Worm (Caenorhabditis elegans) whole organism, L3 larva: ENCODE results near the gene nhx-1.
A peak's percentile ranks its signal among the peaks of the same experiment; 100 is the strongest.
"Not testable (repeated sequence)": the region's sequence is repeated elsewhere in the genome, so short reads cannot be mapped to it uniquely, and the experiment has no call there.

ENCODE experiments used
- ZK546.5 ChIP-seq: sonication (generic microtip); optimal IDR thresholded peaks from 2 replicates; lab custom pipeline; 2017; ENCODE audit warnings: missing biosample characterization, missing genetic modification characterization
- aly-2 ChIP-seq: fragments of 150-350 bp; optimal IDR thresholded peaks from 2 replicates; lab custom pipeline; 2014; ENCODE audit warnings: missing biosample characterization, missing genetic modification characterization
- ama-1 ChIP-seq: fragments of 150-350 bp; optimal IDR thresholded peaks from 2 replicates; lab custom pipeline; 2018
- ceh-16 ChIP-seq: sonication (generic microtip); optimal IDR thresholded peaks from 2 replicates; lab custom pipeline; 2017; ENCODE audit warnings: missing biosample characterization, missing genetic modification characterization
- ceh-82 ChIP-seq: fragments of 150-350 bp; optimal IDR thresholded peaks from 2 replicates; lab custom pipeline; 2014; ENCODE audit warnings: missing biosample characterization, missing genetic modification characterization
- ceh-9 ChIP-seq: sonication (generic microtip); optimal IDR thresholded peaks from 2 replicates; lab custom pipeline; 2018; ENCODE audit warnings: missing biosample characterization, missing genetic modification characterization
- daf-12 ChIP-seq: fragments of 150-350 bp; optimal IDR thresholded peaks from 2 replicates; lab custom pipeline; 2014; ENCODE audit warnings: missing biosample characterization, missing genetic modification reagents, missing genetic modification characterization
- egl-27 ChIP-seq: sonication (generic microtip); optimal IDR thresholded peaks from 4 replicates; lab custom pipeline; 2017; ENCODE audit warnings: missing biosample characterization, missing genetic modification reagents, missing genetic modification characterization
- egl-5 ChIP-seq: fragments of 150-350 bp; optimal IDR thresholded peaks from 2 replicates; lab custom pipeline; 2017; ENCODE audit warnings: missing biosample characterization, missing genetic modification reagents, missing genetic modification characterization, inconsistent platforms
- elt-1 ChIP-seq: fragments of 150-350 bp; optimal IDR thresholded peaks from 2 replicates; lab custom pipeline; 2014; ENCODE audit warnings: missing biosample characterization, missing genetic modification characterization
- elt-2 ChIP-seq: sonication (generic microtip); optimal IDR thresholded peaks from 2 replicates; lab custom pipeline; 2016; ENCODE audit warnings: missing genetic modification reagents, mild to moderate bottlenecking, missing genetic modification characterization, missing compliant biosample characterization
- elt-3 ChIP-seq, 3 experiments: fragments of 150-350 bp in 1 of 3; sonication (generic microtip) in 2 of 3; optimal IDR thresholded peaks; 2 replicates in 2 of 3; 4 replicates in 1 of 3; lab custom pipeline; 2014 to 2017; ENCODE audit warnings: missing biosample characterization in 3 of 3, missing genetic modification characterization in 3 of 3
- eor-1 ChIP-seq, 2 experiments: fragments of 150-350 bp; optimal IDR thresholded peaks; 2 replicates each; lab custom pipeline; 2014 to 2018; ENCODE audit warnings: missing biosample characterization in 2 of 2, missing genetic modification characterization in 2 of 2
- fkh-2 ChIP-seq: fragments of 150-350 bp; optimal IDR thresholded peaks from 2 replicates; lab custom pipeline; 2014; ENCODE audit warnings: missing biosample characterization, missing genetic modification reagents, missing genetic modification characterization
- fos-1 ChIP-seq: fragments of 150-350 bp; optimal IDR thresholded peaks from 2 replicates; lab custom pipeline; 2014; ENCODE audit warnings: missing biosample characterization, missing genetic modification characterization
- jun-1 ChIP-seq: fragments of 150-350 bp; optimal IDR thresholded peaks from 2 replicates; lab custom pipeline; 2014; ENCODE audit warnings: missing biosample characterization, missing genetic modification reagents, missing genetic modification characterization
- lin-15B ChIP-seq: fragments of 150-350 bp; optimal IDR thresholded peaks from 2 replicates; lab custom pipeline; 2014; ENCODE audit warnings: missing biosample characterization, missing genetic modification characterization
- lsy-12 ChIP-seq: sonication (generic microtip); optimal IDR thresholded peaks from 2 replicates; lab custom pipeline; 2016; ENCODE audit warnings: mild to moderate bottlenecking, missing genetic modification characterization, missing compliant biosample characterization
- mdl-1 ChIP-seq: fragments of 150-350 bp; optimal IDR thresholded peaks from 2 replicates; lab custom pipeline; 2014; ENCODE audit warnings: missing biosample characterization, missing genetic modification characterization
- mml-1 ChIP-seq: fragments of 150-350 bp; sonication (generic microtip); optimal IDR thresholded peaks from 3 replicates; lab custom pipeline; 2014; ENCODE audit warnings: missing biosample characterization, missing genetic modification characterization
- nfya-1 ChIP-seq: sonication (generic microtip); optimal IDR thresholded peaks from 2 replicates; lab custom pipeline; 2017; ENCODE audit warnings: missing genetic modification characterization, mild to moderate bottlenecking, missing compliant biosample characterization, antibody characterized with exemption, moderate library complexity; ENCODE audit not compliant: insufficient read depth
- nhr-11 ChIP-seq: fragments of 150-350 bp; optimal IDR thresholded peaks from 2 replicates; lab custom pipeline; 2014; ENCODE audit warnings: missing biosample characterization, missing genetic modification characterization
- nhr-12 ChIP-seq: fragments of 150-350 bp; optimal IDR thresholded peaks from 2 replicates; lab custom pipeline; 2014; ENCODE audit warnings: missing biosample characterization, missing genetic modification characterization
- nhr-23 ChIP-seq: fragments of 150-350 bp; optimal IDR thresholded peaks from 2 replicates; lab custom pipeline; 2014; ENCODE audit warnings: missing biosample characterization, missing genetic modification reagents, missing genetic modification characterization
- nhr-237 ChIP-seq: fragments of 150-350 bp; optimal IDR thresholded peaks from 2 replicates; lab custom pipeline; 2014; ENCODE audit warnings: missing biosample characterization, missing genetic modification characterization
- nhr-25 ChIP-seq: sonication (generic microtip); optimal IDR thresholded peaks from 2 replicates; lab custom pipeline; 2017; ENCODE audit warnings: missing biosample characterization, missing genetic modification characterization
- nhr-43 ChIP-seq: sonication (generic microtip); optimal IDR thresholded peaks from 2 replicates; lab custom pipeline; 2016; ENCODE audit warnings: mild to moderate bottlenecking, missing genetic modification characterization, missing compliant biosample characterization; ENCODE audit not compliant: poor library complexity, severe bottlenecking
- nhr-67 ChIP-seq: fragments of 150-350 bp; optimal IDR thresholded peaks from 2 replicates; lab custom pipeline; 2014; ENCODE audit warnings: missing biosample characterization, missing genetic modification characterization
- nhr-77 ChIP-seq: fragments of 150-350 bp; optimal IDR thresholded peaks from 2 replicates; lab custom pipeline; 2014; ENCODE audit warnings: missing biosample characterization, missing genetic modification characterization
- pha-4 ChIP-seq: fragments of 150-350 bp; optimal IDR thresholded peaks from 2 replicates; lab custom pipeline; 2014; ENCODE audit warnings: missing biosample characterization, missing genetic modification reagents, missing genetic modification characterization
- pqm-1 ChIP-seq: fragments of 150-350 bp; optimal IDR thresholded peaks from 2 replicates; lab custom pipeline; 2017; ENCODE audit warnings: missing biosample characterization, missing genetic modification characterization, inconsistent platforms
- sea-2 ChIP-seq: fragments of 150-350 bp; sonication (generic microtip); optimal IDR thresholded peaks from 4 replicates; lab custom pipeline; 2014; ENCODE audit warnings: missing biosample characterization, missing genetic modification reagents, missing genetic modification characterization
- skn-1 ChIP-seq: fragments of 150-350 bp; optimal IDR thresholded peaks from 2 replicates; lab custom pipeline; 2014; ENCODE audit warnings: missing biosample characterization, missing genetic modification characterization
- ztf-11 ChIP-seq: fragments of 150-350 bp; optimal IDR thresholded peaks from 2 replicates; lab custom pipeline; 2014; ENCODE audit warnings: missing biosample characterization, missing genetic modification characterization

The nhx-1 gene

ce11 chrX:16056404-16056803 is 39.5 kb downstream of the nhx-1 start (continued):
- TF ChIP-seq elt-1 (tag; lab: Kevin White, UChicago) (peak; percentile 14), nhr-23 (peak; percentile 98), nfya-1 (tag; lab: Kevin White, UChicago) (peak; percentile 95), daf-12 (tag; lab: Kevin White, UChicago) (peak; percentile 90), egl-27 (tag; lab: Kevin White, UChicago) (peak; percentile 94), jun-1 (tag; lab: Kevin White, UChicago) (peak; percentile 100), ceh-82 (tag; lab: Kevin White, UChicago) (peak; percentile 98), ztf-11 (tag; lab: Kevin White, UChicago) (peak; percentile 50), nhr-77 (tag; lab: Kevin White, UChicago) (peak; percentile 97), nhr-11 (tag; lab: Kevin White, UChicago) (peak; percentile 95), elt-2 (peak; percentile 79), lsy-12 (tag; lab: Kevin White, UChicago) (peak; percentile 92), mml-1 (tag; lab: Kevin White, UChicago) (no peak), aly-2 (peak; percentile 92), fos-1 (tag; lab: Kevin White, UChicago) (peak; percentile 91), sea-2 (GFP tag; lab: Kevin White, UChicago) (no peak), ceh-9 (tag; lab: Kevin White, UChicago) (no peak), ZK546.5 (tag; lab: Kevin White, UChicago) (peak; percentile 63), ama-1 (lab: Kevin White, UChicago) (peak; percentile 2), nhr-237 (tag; lab: Kevin White, UChicago) (peak; percentile 85), nhr-67 (tag; lab: Kevin White, UChicago) (peak; percentile 74), elt-3 (tag; optimal IDR thresholded peaks at IDR 0.05; lab: Kevin White, UChicago) (peak in 2 of 3 experiments; percentile 54 to 97), nhr-43 (tag; lab: Kevin White, UChicago) (peak; percentile 99), ceh-16 (tag; lab: Kevin White, UChicago) (peak; percentile 75)

- TF ChIP-seq aly-2 (no peak), nhr-25 (tag; lab: Kevin White, UChicago) (no peak), nhr-23 (no peak), egl-5 (tag; lab: Kevin White, UChicago) (no peak), skn-1 (tag; lab: Kevin White, UChicago) (no peak), nhr-77 (tag; lab: Kevin White, UChicago) (no peak), lsy-12 (tag; lab: Kevin White, UChicago) (no peak), pqm-1 (tag; lab: Kevin White, UChicago) (no peak), daf-12 (tag; lab: Kevin White, UChicago) (no peak), elt-1 (tag; lab: Kevin White, UChicago) (no peak), ztf-11 (tag; lab: Kevin White, UChicago) (no peak)
- TF ChIP-seq, all 47 proteins: peak for 0
These were observed 41.9 kb downstream of the nhx-1 start, which contains the start of gene T27A8.2 for ce11 chrX:16058845-16059244. T27A8.2 (minus strand) TSS chrX:16058945.

ce11 chrX:16062385-16062784 is 45.5 kb downstream of the nhx-1 start, which contains the start of gene T27A8.3:
T27A8.3 (plus strand) TSS chrX:16062685.
- not testable (repeated sequence) for TF ChIP-seq lsy-12, skn-1, egl-5 (tag; lab: Kevin White, UChicago)

ce11 chrX:16067984-16068383 is 51.1 kb downstream of the nhx-1 start:
- no peak for TF ChIP-seq eor-1 (tag; optimal IDR thresholded peaks at IDR 0.05; lab: Kevin White, UChicago)
- no peak for TF ChIP-seq nhr-23
- TF ChIP-seq ceh-9 (tag; lab: Kevin White, UChicago), result no peak
- TF ChIP-seq egl-27 (tag; lab: Kevin White, UChicago), result no peak
- no peak for TF ChIP-seq lsy-12 (tag; lab: Kevin White, UChicago)
- TF ChIP-seq skn-1 (tag; lab: Kevin White, UChicago), result no peak
- no peak for TF ChIP-seq nhr-11 (tag; lab: Kevin White, UChicago)
- no peak for TF ChIP-seq elt-1 (tag; lab: Kevin White, UChicago)
- TF ChIP-seq fkh-2, result no peak
- no peak for TF ChIP-seq mdl-1 (tag; lab: Kevin White, UChicago)
- no peak for TF ChIP-seq nhr-12 (tag; lab: Kevin White, UChicago)
- no peak for TF ChIP-seq lin-15B (tag; lab: Kevin White, UChicago)
- no peak for TF ChIP-seq pha-4 (tag; lab: Kevin White, UChicago)
- TF ChIP-seq nhr-77 (tag; lab: Kevin White, UChicago), result no peak
